Worm (Caenorhabditis elegans): ENCODE data around the gene sra-4.

The sra-4 gene

DNA sequence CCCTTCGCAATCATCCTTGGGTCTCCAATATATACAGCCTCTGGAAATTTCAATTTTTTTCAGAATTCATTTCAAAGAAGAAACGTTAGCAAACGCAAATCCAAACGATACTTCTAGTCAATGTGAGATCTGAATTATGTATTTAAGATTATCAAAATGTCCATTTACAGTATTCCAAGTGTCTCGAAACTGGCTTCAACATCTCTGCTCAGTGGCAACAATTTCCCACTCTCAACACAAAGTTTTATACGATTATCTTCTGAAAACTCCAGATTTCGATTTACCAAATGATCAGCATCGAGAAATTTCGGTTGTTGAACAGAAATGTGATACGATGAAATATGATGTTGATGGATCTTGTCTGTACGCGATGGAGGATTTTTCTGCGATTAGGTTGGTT is 13.9 kb upstream of the sra-4 start:
- TF ChIP-seq mls-2 (tag; optimal IDR thresholded peaks at IDR 0.05): no peak
- TF ChIP-seq ztf-11 (tag; optimal IDR thresholded peaks at IDR 0.05): no peak
- no peak for TF ChIP-seq sptf-1 (tag; optimal IDR thresholded peaks at IDR 0.05)
- no peak for TF ChIP-seq flh-1 (GFP tag; optimal IDR thresholded peaks at IDR 0.05)

DNA sequence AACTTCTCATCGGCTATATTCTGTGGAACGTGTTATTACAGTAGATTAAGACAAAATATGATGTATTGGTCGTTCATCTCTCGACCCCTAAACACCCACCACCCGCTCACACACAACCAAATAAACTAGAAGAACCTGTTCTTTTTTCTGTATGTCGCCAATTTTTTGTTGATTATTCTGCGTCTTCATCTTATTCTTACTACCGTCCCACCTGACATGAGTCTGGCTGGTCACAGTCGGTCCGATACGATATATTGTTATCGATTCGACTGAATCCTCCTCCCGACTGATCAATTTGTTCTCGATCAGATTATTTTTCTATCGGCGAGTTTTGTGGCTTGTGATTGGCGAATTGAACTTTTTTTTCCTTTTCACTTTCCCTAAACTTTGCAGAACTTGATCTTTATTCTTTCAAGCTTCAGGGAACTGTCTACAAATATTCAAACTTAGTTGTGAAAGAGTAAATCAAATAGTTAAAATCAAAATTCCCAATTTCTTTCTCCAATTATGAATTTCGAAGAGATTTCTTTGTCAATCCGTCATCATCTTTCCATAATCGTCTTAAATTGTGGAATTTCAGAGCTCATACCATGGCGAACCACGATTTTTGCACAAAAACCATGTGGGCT is 12.4 kb upstream of the sra-4 start, which contains the start of gene F35H8.2:
TSS of gene F35H8.2 (plus strand) at position 579 of the 629 bp plus-strand sequence.
- TF ChIP-seq nhr-12 (tag; optimal IDR thresholded peaks at IDR 0.05): no peak
- TF ChIP-seq M03D4.4 (tag; optimal IDR thresholded peaks at IDR 0.05): no peak
- TF ChIP-seq nhr-2 (tag; optimal IDR thresholded peaks at IDR 0.05): no peak
- no peak for TF ChIP-seq drap-1 (GFP tag; optimal IDR thresholded peaks at IDR 0.05)
- TF ChIP-seq tbx-8 (GFP tag; optimal IDR thresholded peaks at IDR 0.05): no peak
- no peak for TF ChIP-seq mab-5 (tag; optimal IDR thresholded peaks at IDR 0.05)
- TF ChIP-seq elt-1 (tag; optimal IDR thresholded peaks at IDR 0.05; ENCODE audit: borderline replicate concordance, insufficient read depth): no peak
- TF ChIP-seq lsy-2 (tag; optimal IDR thresholded peaks at IDR 0.05): no peak
- no peak for TF ChIP-seq ceh-83 (GFP tag; optimal IDR thresholded peaks at IDR 0.05)
- no peak for TF ChIP-seq lin-13 (tag; optimal IDR thresholded peaks at IDR 0.05)
- no peak for TF ChIP-seq snpc-4 (tag; optimal IDR thresholded peaks at IDR 0.05)
- TF ChIP-seq zip-8 (tag; optimal IDR thresholded peaks at IDR 0.05): no peak
- no peak for TF ChIP-seq mep-1 (tag; optimal IDR thresholded peaks at IDR 0.05)
- no peak for TF ChIP-seq nhr-76 (tag; optimal IDR thresholded peaks at IDR 0.05)
- no peak for TF ChIP-seq sem-2 (GFP tag; optimal IDR thresholded peaks at IDR 0.05)
- TF ChIP-seq unc-39 (tag; optimal IDR thresholded peaks at IDR 0.05): no peak

DNA sequence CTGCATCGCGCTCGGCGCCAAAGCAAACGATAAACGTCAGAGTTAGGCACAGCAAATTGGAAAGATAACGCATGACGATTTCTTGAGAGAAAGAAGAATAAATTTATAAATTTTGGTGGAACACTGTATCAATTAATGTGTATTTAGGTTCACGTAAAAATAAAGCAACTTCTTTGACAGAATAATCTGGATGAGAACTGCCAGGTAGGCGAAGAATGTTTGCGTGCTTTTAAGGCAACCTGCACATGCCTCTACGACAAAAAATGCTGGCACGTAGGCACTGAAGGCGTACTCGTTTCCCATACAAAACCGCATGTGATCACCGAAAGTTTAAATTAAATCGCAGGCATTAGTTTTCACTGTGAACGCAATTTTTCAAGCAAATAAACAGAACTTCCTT is 10.5 kb upstream of the sra-4 start, which contains the start of gene F35H8.1:
TSS of gene F35H8.1 (minus strand) at position 101 of the 400 bp plus-strand sequence.
- TF ChIP-seq tbx-8 (GFP tag; optimal IDR thresholded peaks at IDR 0.05) (no peak), pha-4 (tag; optimal IDR thresholded peaks at IDR 0.05) (no peak), ham-2 (GFP tag; optimal IDR thresholded peaks at IDR 0.05) (no peak), unc-120 (tag; optimal IDR thresholded peaks at IDR 0.05; ENCODE audit: poor library complexity, severe bottlenecking) (no peak), blmp-1 (tag; optimal IDR thresholded peaks at IDR 0.05) (no peak), lin-13 (tag; optimal IDR thresholded peaks at IDR 0.05) (no peak), hlh-1 (tag; optimal IDR thresholded peaks at IDR 0.05) (no peak), bed-3 (GFP tag; optimal IDR thresholded peaks at IDR 0.05) (no peak)

DNA sequence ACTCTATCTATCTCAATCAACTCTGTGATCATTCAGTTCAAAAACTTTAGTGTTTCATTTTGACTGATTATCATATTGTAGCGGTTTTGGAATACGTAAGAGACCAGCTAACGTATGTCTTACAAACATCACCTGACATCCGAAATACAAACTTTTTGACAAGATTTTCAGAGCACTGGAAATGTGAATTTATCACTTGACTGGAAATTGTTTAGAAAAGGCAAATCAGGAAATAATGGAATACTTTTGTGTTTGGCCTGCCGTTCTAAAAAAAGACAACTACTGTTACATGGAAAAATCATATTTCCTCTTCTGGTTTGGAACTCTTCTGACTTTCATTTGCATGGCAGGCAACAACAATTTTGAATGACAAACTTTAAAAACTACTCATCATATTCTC is 8.9 kb upstream of the sra-4 start, which contains the start of gene F35H8.12:
TSS of gene F35H8.12 (plus strand) at position 301 of the 400 bp plus-strand sequence.
- TF ChIP-seq hlh-1 (tag; optimal IDR thresholded peaks at IDR 0.05): no peak
- TF ChIP-seq zip-8 (tag; optimal IDR thresholded peaks at IDR 0.05): no peak
- TF ChIP-seq elt-1 (tag; optimal IDR thresholded peaks at IDR 0.05; ENCODE audit: borderline replicate concordance, insufficient read depth): no peak
- TF ChIP-seq nhr-12 (tag; optimal IDR thresholded peaks at IDR 0.05): no peak
- TF ChIP-seq lin-13 (tag; optimal IDR thresholded peaks at IDR 0.05): no peak
- TF ChIP-seq lin-32 (GFP tag; optimal IDR thresholded peaks at IDR 0.05): no peak
- no peak for TF ChIP-seq nhr-237 (tag; optimal IDR thresholded peaks at IDR 0.05)
- no peak for TF ChIP-seq ceh-39 (tag; optimal IDR thresholded peaks at IDR 0.05)
- no peak for TF ChIP-seq snpc-4 (tag; optimal IDR thresholded peaks at IDR 0.05)
- TF ChIP-seq ceh-83 (GFP tag; optimal IDR thresholded peaks at IDR 0.05): no peak
- no peak for TF ChIP-seq flh-1 (GFP tag; optimal IDR thresholded peaks at IDR 0.05)
- no peak for TF ChIP-seq ham-2 (GFP tag; optimal IDR thresholded peaks at IDR 0.05)
- TF ChIP-seq tbx-8 (GFP tag; optimal IDR thresholded peaks at IDR 0.05): no peak
- TF ChIP-seq drap-1 (GFP tag; optimal IDR thresholded peaks at IDR 0.05): no peak
- no peak for TF ChIP-seq nhr-28 (tag; optimal IDR thresholded peaks at IDR 0.05)
- no peak for TF ChIP-seq M03D4.4 (tag; optimal IDR thresholded peaks at IDR 0.05)
- TF ChIP-seq unc-120 (tag; optimal IDR thresholded peaks at IDR 0.05; ENCODE audit: poor library complexity, severe bottlenecking): no peak
- TF ChIP-seq sem-2 (GFP tag; optimal IDR thresholded peaks at IDR 0.05): no peak
- TF ChIP-seq sptf-1 (tag; optimal IDR thresholded peaks at IDR 0.05): no peak
- TF ChIP-seq nhr-2 (tag; optimal IDR thresholded peaks at IDR 0.05): no peak

DNA sequence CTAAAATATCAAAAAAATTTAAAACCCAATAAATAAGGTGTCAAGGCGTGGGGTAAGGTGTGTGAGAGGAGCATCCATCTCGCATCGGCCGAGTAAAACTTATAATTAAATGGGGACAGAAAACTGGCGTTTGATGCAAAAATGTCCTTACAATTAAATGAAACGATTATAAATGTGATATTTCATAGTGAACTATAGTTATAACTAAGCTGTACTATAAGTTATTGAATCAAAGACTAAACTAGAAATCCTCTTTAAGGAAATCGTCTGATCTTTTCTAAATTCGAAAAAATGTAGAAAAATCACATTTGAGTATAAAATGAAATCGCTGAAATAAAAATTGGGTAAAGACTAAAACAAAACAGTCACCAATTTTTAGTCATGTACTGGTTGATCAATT is 8.0 kb upstream of the sra-4 start, which contains the start of gene sra-6:
TSS of gene sra-6 (minus strand) at position 101 of the 400 bp plus-strand sequence.
- TF ChIP-seq snpc-4 (tag; optimal IDR thresholded peaks at IDR 0.05): no peak
- TF ChIP-seq unc-39 (tag; optimal IDR thresholded peaks at IDR 0.05): no peak
- TF ChIP-seq nhr-28 (tag; optimal IDR thresholded peaks at IDR 0.05): no peak
- no peak for TF ChIP-seq sem-2 (GFP tag; optimal IDR thresholded peaks at IDR 0.05)
- no peak for TF ChIP-seq nhr-2 (tag; optimal IDR thresholded peaks at IDR 0.05)
- TF ChIP-seq lsy-2 (tag; optimal IDR thresholded peaks at IDR 0.05): no peak
- no peak for TF ChIP-seq hlh-1 (tag; optimal IDR thresholded peaks at IDR 0.05)
- TF ChIP-seq M03D4.4 (tag; optimal IDR thresholded peaks at IDR 0.05): no peak
- TF ChIP-seq zip-8 (tag; optimal IDR thresholded peaks at IDR 0.05): no peak
- TF ChIP-seq ztf-11 (tag; optimal IDR thresholded peaks at IDR 0.05): no peak

Measured in whole organism, mixed stage, embryonic.